Worm (Caenorhabditis elegans) whole organism, L4 larva: ENCODE results near the gene eif-3.L.

ENCODE experiments used
- F44E2.7 ChIP-seq: fragments of 200-800 bp; sonication (Bioruptor generic); IDR thresholded peaks from 2 replicates; pipeline ENCODE4 v2.1.2; 2022; ENCODE audit warnings: missing genetic modification characterization, missing compliant biosample characterization
- R02D3.7 ChIP-seq: fragments of 150-350 bp; sonication (generic microtip); optimal IDR thresholded peaks from 3 replicates; lab custom pipeline; 2014; ENCODE audit warnings: missing biosample characterization, missing genetic modification characterization
- T20F7.1 ChIP-seq: fragments of 200-800 bp; sonication (Bioruptor generic); optimal IDR thresholded peaks from 2 replicates; lab custom pipeline; 2018; ENCODE audit warnings: mild to moderate bottlenecking, missing genetic modification characterization, missing compliant biosample characterization
- T26A8.4 ChIP-seq: fragments of 200-800 bp; sonication (Bioruptor generic); IDR thresholded peaks from 2 replicates; pipeline ENCODE4 v1.3.6; 2022; ENCODE audit warnings: missing genetic modification characterization, missing compliant biosample characterization
- Y105C5A.15 ChIP-seq: fragments of 200-800 bp; sonication (Bioruptor generic); IDR thresholded peaks from 2 replicates; pipeline ENCODE4 v1.3.6; 2022; ENCODE audit warnings: missing genetic modification characterization, missing compliant biosample characterization
- Y48G9A.11 ChIP-seq: fragments of 200-800 bp; sonication (Bioruptor generic); IDR thresholded peaks from 2 replicates; pipeline ENCODE4 v1.3.6; 2022; ENCODE audit warnings: missing genetic modification reagents, missing genetic modification characterization, missing compliant biosample characterization
- ZK337.2 ChIP-seq: fragments of 200-800 bp; sonication (Bioruptor generic); IDR thresholded peaks from 2 replicates; pipeline ENCODE4 v1.3.6; 2022; ENCODE audit warnings: missing genetic modification reagents, missing genetic modification characterization, missing compliant biosample characterization
- aha-1 ChIP-seq: fragments of 150-350 bp; peaks from one replicate; lab custom pipeline; 2014; ENCODE audit warnings: missing biosample characterization, missing genetic modification characterization
- aly-2 ChIP-seq: sonication (generic microtip); optimal IDR thresholded peaks from 2 replicates; lab custom pipeline; 2018; ENCODE audit warnings: missing biosample characterization, missing genetic modification characterization
- ceh-62 ChIP-seq: sonication (generic microtip); optimal IDR thresholded peaks from 2 replicates; lab custom pipeline; 2017; ENCODE audit warnings: missing biosample characterization, missing genetic modification characterization
- ces-1 ChIP-seq: fragments of 150-350 bp; sonication (generic microtip); optimal IDR thresholded peaks from 4 replicates; lab custom pipeline; 2014; ENCODE audit warnings: missing biosample characterization, missing genetic modification reagents, missing genetic modification characterization
- cey-2 ChIP-seq: sonication (generic microtip); optimal IDR thresholded peaks from 3 replicates; lab custom pipeline; 2017; ENCODE audit warnings: missing genetic modification characterization, mild to moderate bottlenecking, missing compliant biosample characterization, antibody characterized with exemption, borderline replicate concordance; ENCODE audit not compliant: insufficient read depth
- daf-19 ChIP-seq: fragments of 200-800 bp; sonication (Bioruptor generic); conservative IDR thresholded peaks from 2 replicates; pipeline ENCODE4 v1.3.6; 2022; ENCODE audit warnings: missing genetic modification characterization, missing compliant biosample characterization
- dmd-6 ChIP-seq: fragments of 200-800 bp; sonication (Bioruptor generic); IDR thresholded peaks from 2 replicates; pipeline ENCODE4 v1.3.6; 2022; ENCODE audit warnings: missing genetic modification reagents, missing genetic modification characterization, missing compliant biosample characterization
- dpl-1 ChIP-seq: fragments of 150-350 bp; optimal IDR thresholded peaks from 2 replicates; lab custom pipeline; 2014; ENCODE audit warnings: missing biosample characterization, missing genetic modification reagents, missing genetic modification characterization
- duxl-1 ChIP-seq: sonication (generic microtip); optimal IDR thresholded peaks from 2 replicates; lab custom pipeline; 2016; ENCODE audit warnings: mild to moderate bottlenecking, missing genetic modification characterization, moderate library complexity, missing compliant biosample characterization; ENCODE audit not compliant: poor library complexity
- dve-1 ChIP-seq: sonication (generic microtip); optimal IDR thresholded peaks from 2 replicates; lab custom pipeline; 2017; ENCODE audit warnings: antibody characterized with exemption, mild to moderate bottlenecking, missing genetic modification characterization, missing compliant biosample characterization; ENCODE audit not compliant: insufficient read depth
- egl-43 ChIP-seq: fragments of 200-800 bp; sonication (Bioruptor generic); IDR thresholded peaks from 2 replicates; pipeline ENCODE4 v1.3.6; 2022; ENCODE audit warnings: missing genetic modification reagents, missing genetic modification characterization, missing compliant biosample characterization
- hif-1 ChIP-seq, 2 experiments: sonication (generic microtip); optimal IDR thresholded peaks; 2 replicates each; lab custom pipeline; 2016 to 2017; ENCODE audit warnings: missing compliant biosample characterization in 2 of 2, missing genetic modification characterization in 2 of 2, missing genetic modification reagents in 2 of 2, missing genotype in 2 of 2, mild to moderate bottlenecking in 1 of 2
- hlh-30 ChIP-seq: sonication (generic microtip); optimal IDR thresholded peaks from 2 replicates; lab custom pipeline; 2017; ENCODE audit warnings: antibody characterized with exemption, mild to moderate bottlenecking, missing genetic modification characterization, missing compliant biosample characterization; ENCODE audit not compliant: insufficient read depth
- hmg-1.1 ChIP-seq: fragments of 200-800 bp; sonication (Bioruptor generic); IDR thresholded peaks from 2 replicates; pipeline ENCODE4 v1.3.6; 2022; ENCODE audit warnings: missing genetic modification reagents, missing genetic modification characterization, missing compliant biosample characterization
- jun-1 ChIP-seq: fragments of 150-350 bp; optimal IDR thresholded peaks from 2 replicates; lab custom pipeline; 2014; ENCODE audit warnings: missing biosample characterization, missing genetic modification reagents, missing genetic modification characterization
- lim-7 ChIP-seq: fragments of 200-800 bp; sonication (Bioruptor generic); IDR thresholded peaks from 2 replicates; pipeline ENCODE4 v1.3.6; 2022; ENCODE audit warnings: missing genetic modification characterization, missing compliant biosample characterization
- lin-13 ChIP-seq: fragments of 150-350 bp; optimal IDR thresholded peaks from 2 replicates; lab custom pipeline; 2014; ENCODE audit warnings: missing biosample characterization, missing genetic modification reagents, missing genetic modification characterization
- lin-38 ChIP-seq: fragments of 200-800 bp; sonication (Bioruptor generic); IDR thresholded peaks from 2 replicates; pipeline ENCODE4 v1.3.6; 2022; ENCODE audit warnings: missing genetic modification reagents, missing genetic modification characterization, missing compliant biosample characterization
- lsy-2 ChIP-seq, 2 experiments: fragments of 150-350 bp in 1 of 2; sonication (generic microtip) in 1 of 2; optimal IDR thresholded peaks; 2 replicates each; lab custom pipeline; 2014 to 2017; ENCODE audit warnings: missing biosample characterization in 2 of 2, missing genetic modification characterization in 2 of 2
- madf-9 ChIP-seq: fragments of 200-800 bp; sonication (Bioruptor generic); conservative IDR thresholded peaks from 2 replicates; pipeline ENCODE4 v1.3.6; 2022; ENCODE audit warnings: missing genetic modification reagents, missing genetic modification characterization, missing compliant biosample characterization
- mdl-1 ChIP-seq, 2 experiments: fragments of 150-350 bp in 1 of 2; sonication (generic microtip) in 1 of 2; optimal IDR thresholded peaks; 2 replicates each; lab custom pipeline; 2014 to 2017; ENCODE audit warnings: missing biosample characterization in 2 of 2, missing genetic modification characterization in 2 of 2
- mes-2 ChIP-seq: sonication (generic microtip); optimal IDR thresholded peaks from 2 replicates; lab custom pipeline; 2016; ENCODE audit warnings: missing genotype, mild to moderate bottlenecking, missing genetic modification characterization, missing compliant biosample characterization; ENCODE audit not compliant: poor library complexity, severe bottlenecking
- mxl-3 ChIP-seq: fragments of 200-800 bp; sonication (Bioruptor generic); optimal IDR thresholded peaks from 2 replicates; lab custom pipeline; 2018; ENCODE audit warnings: mild to moderate bottlenecking, missing genetic modification characterization, missing compliant biosample characterization
- nhr-10 ChIP-seq: fragments of 150-350 bp; optimal IDR thresholded peaks from 2 replicates; lab custom pipeline; 2014; ENCODE audit warnings: missing biosample characterization, missing genetic modification characterization
- nhr-111 ChIP-seq: fragments of 200-800 bp; sonication (Bioruptor generic); optimal IDR thresholded peaks from 2 replicates; lab custom pipeline; 2018; ENCODE audit warnings: mild to moderate bottlenecking, missing genetic modification characterization, missing compliant biosample characterization
- nhr-6 ChIP-seq: fragments of 150-350 bp; optimal IDR thresholded peaks from 2 replicates; lab custom pipeline; 2014; ENCODE audit warnings: missing biosample characterization, missing genetic modification characterization
- nhr-76 ChIP-seq: fragments of 150-350 bp; optimal IDR thresholded peaks from 2 replicates; lab custom pipeline; 2014; ENCODE audit warnings: missing biosample characterization, missing genetic modification characterization
- nhr-77 ChIP-seq: fragments of 150-350 bp; optimal IDR thresholded peaks from 2 replicates; lab custom pipeline; 2014; ENCODE audit warnings: missing biosample characterization, missing genetic modification characterization
- pha-4 ChIP-seq, 2 experiments: fragments of 150-350 bp in 1 of 2; fragments of 200-800 bp in 1 of 2; sonication (Bioruptor generic) in 1 of 2; IDR thresholded peaks in 1 of 2; optimal IDR thresholded peaks in 1 of 2; 2 replicates each; pipeline versions ENCODE4 v1.3.6 to Lab custom; 2014 to 2022; ENCODE audit warnings: missing genetic modification characterization in 2 of 2, missing genetic modification reagents in 2 of 2, missing biosample characterization in 1 of 2, missing compliant biosample characterization in 1 of 2
- pqm-1 ChIP-seq: sonication (generic microtip); optimal IDR thresholded peaks from 2 replicates; lab custom pipeline; 2017; ENCODE audit warnings: missing biosample characterization, missing genetic modification characterization
- saeg-2 ChIP-seq: fragments of 200-800 bp; sonication (Bioruptor generic); IDR thresholded peaks from 2 replicates; pipeline ENCODE4 v1.3.6; 2022; ENCODE audit warnings: missing genetic modification reagents, missing genetic modification characterization, missing compliant biosample characterization
- set-16 ChIP-seq: fragments of 200-800 bp; sonication (Bioruptor generic); IDR thresholded peaks from 2 replicates; pipeline ENCODE4 v1.3.6; 2022; ENCODE audit warnings: missing genetic modification reagents, missing genetic modification characterization, missing compliant biosample characterization
- skn-1 ChIP-seq: fragments of 150-350 bp; optimal IDR thresholded peaks from 2 replicates; lab custom pipeline; 2014; ENCODE audit warnings: missing biosample characterization, missing genetic modification characterization
- snpc-4 ChIP-seq: fragments of 150-350 bp; optimal IDR thresholded peaks from 2 replicates; lab custom pipeline; 2014; ENCODE audit warnings: missing biosample characterization, missing genetic modification characterization
- spr-1 ChIP-seq: sonication (generic microtip); optimal IDR thresholded peaks from 2 replicates; lab custom pipeline; 2016; ENCODE audit warnings: mild to moderate bottlenecking, missing genetic modification characterization, missing compliant biosample characterization
- spr-3 ChIP-seq: fragments of 200-800 bp; sonication (Bioruptor generic); optimal IDR thresholded peaks from 2 replicates; lab custom pipeline; 2018; ENCODE audit warnings: mild to moderate bottlenecking, missing genetic modification characterization, missing compliant biosample characterization
- tag-97 ChIP-seq: fragments of 200-800 bp; sonication (Bioruptor generic); IDR thresholded peaks from 2 replicates; pipeline ENCODE4 v1.3.6; 2022; ENCODE audit warnings: missing genetic modification characterization, missing compliant biosample characterization
- tra-1 ChIP-seq: fragments of 200-800 bp; sonication (Bioruptor generic); IDR thresholded peaks from 2 replicates; pipeline ENCODE4 v1.3.6; 2022; ENCODE audit warnings: missing genetic modification reagents, missing genetic modification characterization, missing compliant biosample characterization
- unc-130 ChIP-seq: sonication (generic microtip); optimal IDR thresholded peaks from 2 replicates; lab custom pipeline; 2016; ENCODE audit warnings: missing genetic modification reagents, missing genetic modification characterization, missing compliant biosample characterization
- unc-62 ChIP-seq, 3 experiments: fragments of 150-350 bp in 1 of 3; sonication (generic microtip); optimal IDR thresholded peaks in 2 of 3; peaks in 1 of 3; 1 replicate in 1 of 3; 2 replicates in 2 of 3; lab custom pipeline; 2014 to 2017; ENCODE audit warnings: missing biosample characterization in 3 of 3, missing genetic modification characterization in 3 of 3, missing genetic modification reagents in 3 of 3, missing genotype in 1 of 3
- zfp-3 ChIP-seq: fragments of 200-800 bp; sonication (Bioruptor generic); conservative IDR thresholded peaks from 2 replicates; pipeline ENCODE4 v1.3.6; 2022; ENCODE audit warnings: missing genetic modification reagents, missing genetic modification characterization, missing compliant biosample characterization
- ztf-11 ChIP-seq: fragments of 150-350 bp; optimal IDR thresholded peaks from 2 replicates; lab custom pipeline; 2014; ENCODE audit warnings: missing biosample characterization, missing genetic modification characterization
- ztf-7 ChIP-seq: fragments of 150-350 bp; optimal IDR thresholded peaks from 2 replicates; lab custom pipeline; 2014; ENCODE audit warnings: missing biosample characterization, missing genetic modification characterization

The eif-3.L gene

DNA sequence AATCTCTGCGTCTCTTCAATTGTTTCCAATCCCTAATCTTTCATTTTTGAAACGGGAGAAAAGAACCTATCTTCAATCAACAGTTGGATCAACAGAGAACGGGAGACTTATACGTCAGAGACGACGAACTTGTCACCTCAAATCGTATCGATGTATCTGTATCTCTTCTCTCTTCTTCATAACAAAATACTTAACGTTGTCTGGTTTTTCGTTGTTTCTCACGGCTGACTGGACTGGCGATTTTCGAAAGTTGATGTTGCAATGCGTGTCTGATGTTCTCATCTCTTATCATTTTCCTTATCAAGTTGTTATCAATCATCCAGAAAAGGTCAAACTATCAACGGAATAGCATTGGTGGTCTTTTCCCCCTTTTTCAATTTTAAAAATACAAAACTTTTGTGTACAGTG, 16.7 kb downstream of the eif-3.L start (continued):
- TF ChIP-seq nhr-76 (tag; lab: Kevin White, UChicago): peak; percentile 51
- TF ChIP-seq nhr-10 (tag; lab: Kevin White, UChicago): peak; percentile 86
- peak; percentile 68 for TF ChIP-seq dve-1 (tag; lab: Kevin White, UChicago)
- TF ChIP-seq unc-62 (GFP tag; optimal IDR thresholded peaks at IDR 0.05 in 1 of 2; lab: Kevin White, UChicago): peak in 1 of 2 experiments; percentile 98
- no peak for TF ChIP-seq unc-62 (tag; optimal IDR thresholded peaks at IDR 0.05; lab: Kevin White, UChicago)
- TF ChIP-seq T20F7.1 (GFP tag; lab: Kevin White, UChicago): no peak
- no peak for TF ChIP-seq egl-43 (GFP tag; lab: Robert Waterston, UW)
- TF ChIP-seq snpc-4: no peak
- TF ChIP-seq lin-13 (GFP tag; lab: Kevin White, UChicago): no peak
- TF ChIP-seq cey-2 (tag; lab: Kevin White, UChicago): peak; percentile 41
- no peak for TF ChIP-seq ztf-11 (tag; lab: Kevin White, UChicago)
- no peak for TF ChIP-seq ces-1 (GFP tag; lab: Kevin White, UChicago)
- TF ChIP-seq nhr-77 (tag; lab: Kevin White, UChicago): peak; percentile 66
- no peak for TF ChIP-seq mes-2
- TF ChIP-seq jun-1 (tag; lab: Kevin White, UChicago): no peak
- TF ChIP-seq F44E2.7 (GFP tag; lab: Robert Waterston, UW): no peak
- no peak for TF ChIP-seq Y48G9A.11 (GFP tag; lab: Robert Waterston, UW)
- TF ChIP-seq madf-9 (GFP tag; lab: Robert Waterston, UW): no peak
- no peak for TF ChIP-seq pha-4 (GFP tag; IDR thresholded peaks at IDR 0.05; lab: Robert Waterston, UW)
- no peak for TF ChIP-seq pha-4 (tag; optimal IDR thresholded peaks at IDR 0.05; lab: Kevin White, UChicago)
- TF ChIP-seq hmg-1.1 (GFP tag; lab: Robert Waterston, UW): no peak
- TF ChIP-seq dpl-1 (GFP tag; lab: Kevin White, UChicago): no peak
- TF ChIP-seq lim-7 (GFP tag; lab: Robert Waterston, UW): no peak
- no peak for TF ChIP-seq tag-97
- 0 out of 2 replicates have a peak, but pooled peaks have one; percentile 5 for TF ChIP-seq tra-1
- peak; percentile 63 for TF ChIP-seq dmd-6 (GFP tag; lab: Robert Waterston, UW)
- peak; percentile 98 for TF ChIP-seq aha-1 (tag; lab: Kevin White, UChicago)
- no peak for TF ChIP-seq lin-38
- TF ChIP-seq hif-1 (tag; optimal IDR thresholded peaks at IDR 0.05; lab: Kevin White, UChicago): no peak
- TF ChIP-seq mxl-3 (GFP tag; lab: Kevin White, UChicago): peak; percentile 58
- no peak for TF ChIP-seq duxl-1 (tag; lab: Kevin White, UChicago)
- TF ChIP-seq daf-19 (GFP tag; lab: Robert Waterston, UW): no peak
- TF ChIP-seq Y105C5A.15 (GFP tag; lab: Robert Waterston, UW): no peak
- TF ChIP-seq zfp-3: no peak
- TF ChIP-seq ztf-7 (tag; lab: Kevin White, UChicago): no peak
- no peak for TF ChIP-seq ceh-62 (tag; lab: Kevin White, UChicago)
- TF ChIP-seq skn-1 (tag; lab: Kevin White, UChicago): no peak
- no peak for TF ChIP-seq T26A8.4 (GFP tag; lab: Robert Waterston, UW)
- no peak for TF ChIP-seq set-16 (GFP tag; lab: Robert Waterston, UW)
- TF ChIP-seq nhr-6: peak; percentile 47
- no peak for TF ChIP-seq aly-2 (tag; lab: Kevin White, UChicago)
- TF ChIP-seq spr-1 (tag; lab: Kevin White, UChicago): no peak
- TF ChIP-seq pqm-1 (tag; lab: Kevin White, UChicago): peak; percentile 62
- TF ChIP-seq lsy-2 (tag; optimal IDR thresholded peaks at IDR 0.05; lab: Kevin White, UChicago): peak; percentile 23 to 45
- no peak for TF ChIP-seq unc-130
- TF ChIP-seq saeg-2 (GFP tag; lab: Robert Waterston, UW): no peak
- TF ChIP-seq nhr-111 (GFP tag; lab: Kevin White, UChicago): no peak
- TF ChIP-seq mdl-1 (tag; optimal IDR thresholded peaks at IDR 0.05; lab: Kevin White, UChicago): peak; percentile 27 to 84
- TF ChIP-seq R02D3.7 (tag; lab: Kevin White, UChicago): no peak
- TF ChIP-seq hlh-30 (tag; lab: Kevin White, UChicago): no peak
- no peak for TF ChIP-seq ZK337.2
- no peak for TF ChIP-seq spr-3 (GFP tag; lab: Kevin White, UChicago)
